Fruit fly (Drosophila melanogaster): ENCODE measurements around the gene Cpr64Ab.

DNA sequence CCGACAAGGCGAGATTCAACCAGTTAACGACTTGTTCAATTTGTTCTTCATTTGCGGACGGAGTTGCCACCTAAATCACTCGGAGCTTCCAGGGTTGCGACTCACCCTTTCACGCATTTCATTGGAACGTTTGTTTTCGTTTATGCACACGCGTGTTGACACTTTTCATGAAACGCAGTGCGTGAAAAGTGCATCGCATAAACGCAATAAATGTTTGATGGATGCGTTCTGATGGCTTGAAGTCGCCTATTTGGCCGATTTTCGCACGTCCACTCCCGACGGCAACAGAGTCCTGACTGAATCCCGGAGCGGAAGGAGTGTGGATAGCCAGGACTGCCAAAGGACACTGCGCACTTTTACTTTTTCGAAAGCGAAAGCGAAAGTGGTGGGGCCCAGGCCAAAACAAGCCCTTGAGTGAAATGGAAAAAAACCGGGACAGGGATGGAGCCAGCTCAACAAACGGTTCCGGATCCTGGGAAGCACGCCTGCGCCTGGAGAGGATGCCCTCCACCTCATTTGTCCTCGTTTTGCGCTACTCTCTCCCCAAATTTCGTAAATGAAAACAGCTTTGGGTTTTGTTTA, 33.3 kb downstream of the Cpr64Ab start, which contains the start of gene Teh4:
- TF ChIP-seq psq (optimal IDR thresholded peaks at IDR 0.05) = no peak
- no peak for TF ChIP-seq Myc (optimal IDR thresholded peaks at IDR 0.05)
- no peak for TF ChIP-seq ttk (optimal IDR thresholded peaks at IDR 0.05)
- TF ChIP-seq Sin3A (optimal IDR thresholded peaks at IDR 0.05) = no peak
- no peak for TF ChIP-seq h (optimal IDR thresholded peaks at IDR 0.05)

Data from Kc167 (cell line).